Fruit fly (Drosophila melanogaster) whole organism, embryonic: ENCODE measurements around the gene Gart.

Experiments
- Abd-B ChIP-seq: fragments of 200-800 bp; sonication (Bioruptor generic); optimal IDR thresholded peaks from 2 replicates; lab custom pipeline; 2018; ENCODE audit warnings: missing biosample characterization, mild to moderate bottlenecking, missing genetic modification characterization, moderate library complexity
- CG11560 ChIP-seq: fragments of 200-800 bp; sonication (Bioruptor generic); IDR thresholded peaks from 3 replicates; pipeline ENCODE4 v1.3.6; 2022; ENCODE audit warnings: missing biosample characterization, missing genetic modification characterization
- CG11695 ChIP-seq: fragments of 200-800 bp; sonication (Bioruptor generic); IDR thresholded peaks from 3 replicates; pipeline ENCODE4 v1.3.6; 2022; ENCODE audit warnings: missing biosample characterization, missing genetic modification characterization
- CG12071 ChIP-seq: fragments of 200-800 bp; sonication (Bioruptor generic); optimal IDR thresholded peaks from 3 replicates; lab custom pipeline; 2018; ENCODE audit warnings: missing biosample characterization, mild to moderate bottlenecking, missing genetic modification characterization
- CG14860 ChIP-seq: fragments of 200-800 bp; sonication (Bioruptor generic); IDR thresholded peaks from 3 replicates; pipeline ENCODE4 v1.3.6; 2022; ENCODE audit warnings: missing biosample characterization, missing genetic modification characterization; ENCODE audit not compliant: partially characterized antibody
- CG17829 ChIP-seq: fragments of 200-800 bp; optimal IDR thresholded peaks from 2 replicates; lab custom pipeline; 2019; ENCODE audit warnings: missing biosample characterization, mild to moderate bottlenecking, missing genetic modification characterization, moderate library complexity
- CG18619 ChIP-seq: fragments of 200-800 bp; sonication (Bioruptor generic); optimal IDR thresholded peaks from 3 replicates; lab custom pipeline; 2017; ENCODE audit warnings: missing biosample characterization, mild to moderate bottlenecking, missing genetic modification characterization
- CG2116 ChIP-seq: fragments of 200-800 bp; sonication (Bioruptor generic); optimal IDR thresholded peaks from 3 replicates; lab custom pipeline; 2018; ENCODE audit warnings: missing biosample characterization, mild to moderate bottlenecking, missing genetic modification characterization
- CG2129 ChIP-seq: fragments of 200-800 bp; sonication (Bioruptor generic); IDR thresholded peaks from 2 replicates; pipeline ENCODE4 v1.3.6; 2022; ENCODE audit warnings: missing biosample characterization, missing genetic modification characterization; ENCODE audit not compliant: partially characterized antibody
- CG2678 ChIP-seq: fragments of 200-800 bp; sonication (Bioruptor generic); optimal IDR thresholded peaks from 3 replicates; lab custom pipeline; 2019; ENCODE audit warnings: missing biosample characterization, mild to moderate bottlenecking, missing genetic modification characterization, moderate library complexity
- CG30431 ChIP-seq: fragments of 200-800 bp; sonication (Bioruptor generic); optimal IDR thresholded peaks from 2 replicates; lab custom pipeline; 2017; ENCODE audit warnings: missing biosample characterization, missing genetic modification characterization
- CG32532 ChIP-seq: fragments of 200-800 bp; sonication (Bioruptor generic); IDR thresholded peaks from 2 replicates; pipeline ENCODE4 v1.3.6; 2022; ENCODE audit warnings: missing biosample characterization, missing genetic modification characterization
- CG3407 ChIP-seq: fragments of 200-800 bp; sonication (Bioruptor generic); optimal IDR thresholded peaks from 2 replicates; lab custom pipeline; 2018; ENCODE audit warnings: missing biosample characterization, mild to moderate bottlenecking, missing genetic modification characterization
- CG4424 ChIP-seq: fragments of 200-800 bp; sonication (Bioruptor generic); optimal IDR thresholded peaks from 3 replicates; lab custom pipeline; 2016; ENCODE audit warnings: missing biosample characterization, missing genetic modification characterization
- CG7928 ChIP-seq: fragments of 200-800 bp; sonication (Bioruptor generic); optimal IDR thresholded peaks from 2 replicates; lab custom pipeline; 2017; ENCODE audit warnings: missing biosample characterization, mild to moderate bottlenecking, missing genetic modification characterization
- CG8765 ChIP-seq: fragments of 200-800 bp; sonication (Bioruptor generic); IDR thresholded peaks from 2 replicates; pipeline ENCODE4 v1.3.6; 2022; ENCODE audit warnings: missing biosample characterization, missing genetic modification characterization
- CG8924 ChIP-seq: fragments of 200-800 bp; optimal IDR thresholded peaks from 3 replicates; lab custom pipeline; 2019; ENCODE audit warnings: missing biosample characterization, mild to moderate bottlenecking, missing genetic modification characterization, moderate library complexity
- CG9797 ChIP-seq: fragments of 200-800 bp; sonication (Bioruptor generic); optimal IDR thresholded peaks from 3 replicates; lab custom pipeline; 2018; ENCODE audit warnings: missing biosample characterization, mild to moderate bottlenecking, missing genetic modification characterization
- CG9817 ChIP-seq: fragments of 200-800 bp; sonication (Bioruptor generic); optimal IDR thresholded peaks from 2 replicates; lab custom pipeline; 2018; ENCODE audit warnings: missing biosample characterization, mild to moderate bottlenecking, missing genetic modification characterization, moderate library complexity
- CTCF ChIP-seq: fragments of 200-800 bp; sonication (Bioruptor generic); optimal IDR thresholded peaks from 2 replicates; lab custom pipeline; 2017; ENCODE audit warnings: missing biosample characterization, mild to moderate bottlenecking, missing genetic modification characterization, moderate library complexity
- Camta ChIP-seq: fragments of 200-800 bp; sonication (Bioruptor generic); optimal IDR thresholded peaks from 2 replicates; lab custom pipeline; 2016; ENCODE audit warnings: missing biosample characterization, missing genetic modification characterization
- Dp ChIP-seq: fragments of 200-800 bp; sonication (Bioruptor generic); optimal IDR thresholded peaks from 2 replicates; lab custom pipeline; 2018; ENCODE audit warnings: missing biosample characterization, mild to moderate bottlenecking, missing genetic modification characterization, moderate library complexity
- E2f1 ChIP-seq: fragments of 200-800 bp; sonication (Bioruptor generic); IDR thresholded peaks from 2 replicates; pipeline ENCODE4 v1.3.6; 2022; ENCODE audit warnings: missing biosample characterization, missing genetic modification characterization
- HmgD ChIP-seq: fragments of 200-800 bp; sonication (Bioruptor generic); optimal IDR thresholded peaks from 3 replicates; lab custom pipeline; 2016; ENCODE audit warnings: missing biosample characterization, missing genetic modification characterization
- Hr51 ChIP-seq, 2 experiments: fragments of 200-800 bp; sonication (Bioruptor generic); optimal IDR thresholded peaks; 2 replicates in 1 of 2; 3 replicates in 1 of 2; lab custom pipeline; 2016 to 2018; ENCODE audit warnings: missing biosample characterization in 2 of 2, missing genetic modification characterization in 2 of 2, mild to moderate bottlenecking in 1 of 2, moderate library complexity in 1 of 2
- MESR4 ChIP-seq: fragments of 200-800 bp; sonication (Bioruptor generic); optimal IDR thresholded peaks from 2 replicates; lab custom pipeline; 2018; ENCODE audit warnings: missing biosample characterization, mild to moderate bottlenecking, missing genetic modification characterization, moderate library complexity
- Mrtf ChIP-seq: fragments of 200-800 bp; sonication (Bioruptor generic); IDR thresholded peaks from 3 replicates; pipeline ENCODE4 v1.3.6; 2022; ENCODE audit warnings: missing biosample characterization, missing genetic modification characterization
- Rfx ChIP-seq: fragments of 200-800 bp; sonication (Bioruptor generic); IDR thresholded peaks from 2 replicates; pipeline ENCODE4 v1.3.6; 2022; ENCODE audit warnings: missing biosample characterization, missing genetic modification characterization
- Side ChIP-seq: fragments of 200-800 bp; sonication (Bioruptor generic); optimal IDR thresholded peaks from 2 replicates; lab custom pipeline; 2016; ENCODE audit warnings: missing biosample characterization, missing genetic modification characterization
- Sox102F ChIP-seq: fragments of 200-800 bp; sonication (Bioruptor generic); optimal IDR thresholded peaks from 2 replicates; lab custom pipeline; 2018; ENCODE audit warnings: missing biosample characterization, mild to moderate bottlenecking, missing genetic modification characterization, moderate library complexity
- TFAM ChIP-seq: fragments of 200-800 bp; sonication (Bioruptor generic); optimal IDR thresholded peaks from 2 replicates; lab custom pipeline; 2017; ENCODE audit warnings: missing biosample characterization, missing genetic modification characterization, inconsistent platforms
- ara ChIP-seq: fragments of 200-800 bp; sonication (Bioruptor generic); IDR thresholded peaks from 2 replicates; pipeline ENCODE4 v1.3.6; 2022; ENCODE audit warnings: missing biosample characterization, missing genetic modification characterization
- ci ChIP-seq: fragments of 200-800 bp; sonication (Bioruptor generic); IDR thresholded peaks from 3 replicates; pipeline ENCODE4 v1.3.6; 2022; ENCODE audit warnings: missing biosample characterization, missing genetic modification characterization
- croc ChIP-seq: fragments of 200-800 bp; sonication (Bioruptor generic); conservative IDR thresholded peaks from 3 replicates; pipeline ENCODE4 v1.3.6; 2022; ENCODE audit warnings: missing biosample characterization, missing genetic modification characterization
- dmrt11E ChIP-seq: fragments of 200-800 bp; sonication (Bioruptor generic); optimal IDR thresholded peaks from 3 replicates; lab custom pipeline; 2018; ENCODE audit warnings: missing biosample characterization, mild to moderate bottlenecking, missing genetic modification characterization, moderate library complexity
- dysf ChIP-seq: fragments of 200-800 bp; sonication (Bioruptor generic); IDR thresholded peaks from 3 replicates; pipeline ENCODE4 v1.3.6; 2022; ENCODE audit warnings: missing biosample characterization, missing genetic modification characterization
- gt ChIP-seq: fragments of 200-800 bp; sonication (Bioruptor generic); IDR thresholded peaks from 2 replicates; pipeline ENCODE4 v1.3.6; 2022; ENCODE audit warnings: missing biosample characterization, missing genetic modification characterization
- hbn ChIP-seq: fragments of 200-800 bp; sonication (Bioruptor generic); IDR thresholded peaks from 2 replicates; pipeline ENCODE4 v1.3.6; 2022; ENCODE audit warnings: missing biosample characterization, missing genetic modification characterization; ENCODE audit not compliant: partially characterized antibody
- ind ChIP-seq: fragments of 200-800 bp; sonication (Bioruptor generic); optimal IDR thresholded peaks from 3 replicates; lab custom pipeline; 2016; ENCODE audit warnings: missing biosample characterization, missing genetic modification characterization
- lov ChIP-seq, 2 experiments: fragments of 200-800 bp in 1 of 2; fragments of >200 bp in 1 of 2; sonication (Bioruptor generic) in 1 of 2; IDR thresholded peaks in 1 of 2; optimal IDR thresholded peaks in 1 of 2; 2 replicates in 1 of 2; 3 replicates in 1 of 2; pipeline versions ENCODE4 v1.3.6 to Lab custom; 2017 to 2022; ENCODE audit warnings: missing biosample characterization in 1 of 2, missing genetic modification characterization in 1 of 2
- luna ChIP-seq: fragments of 200-800 bp; sonication (Bioruptor generic); optimal IDR thresholded peaks from 2 replicates; lab custom pipeline; 2016; ENCODE audit warnings: missing biosample characterization, missing genetic modification characterization
- pum ChIP-seq: fragments of 200-800 bp; sonication (Bioruptor generic); optimal IDR thresholded peaks from 2 replicates; lab custom pipeline; 2016; ENCODE audit warnings: missing biosample characterization, missing genetic modification characterization
- rib ChIP-seq: fragments of 200-800 bp; sonication (Bioruptor generic); IDR thresholded peaks from 2 replicates; pipeline ENCODE4 v1.3.6; 2022; ENCODE audit warnings: missing biosample characterization, missing genetic modification characterization
- sisA ChIP-seq: fragments of 200-800 bp; sonication (Bioruptor generic); IDR thresholded peaks from 2 replicates; pipeline ENCODE4 v1.3.6; 2022; ENCODE audit warnings: missing biosample characterization, missing genetic modification characterization
- sqz ChIP-seq: fragments of 200-800 bp; sonication (Bioruptor generic); optimal IDR thresholded peaks from 3 replicates; lab custom pipeline; 2018; ENCODE audit warnings: missing biosample characterization, mild to moderate bottlenecking, missing genetic modification characterization
- tap ChIP-seq: fragments of 200-800 bp; optimal IDR thresholded peaks from 3 replicates; lab custom pipeline; 2019; ENCODE audit warnings: missing biosample characterization, mild to moderate bottlenecking, missing genetic modification characterization, moderate library complexity
- tin ChIP-seq: fragments of 200-800 bp; sonication (Bioruptor generic); optimal IDR thresholded peaks from 3 replicates; lab custom pipeline; 2016; ENCODE audit warnings: missing biosample characterization, missing genetic modification characterization
- toy ChIP-seq: fragments of 200-800 bp; sonication (Bioruptor generic); IDR thresholded peaks from 2 replicates; pipeline ENCODE4 v1.3.6; 2022; ENCODE audit warnings: missing biosample characterization, missing genetic modification characterization
- trem ChIP-seq: fragments of 200-800 bp; optimal IDR thresholded peaks from 3 replicates; lab custom pipeline; 2019; ENCODE audit warnings: missing biosample characterization, mild to moderate bottlenecking, missing genetic modification characterization, moderate library complexity
- zfh1 ChIP-seq: fragments of 200-800 bp; sonication (Bioruptor generic); IDR thresholded peaks from 3 replicates; pipeline ENCODE4 v1.3.6; 2022; ENCODE audit warnings: missing biosample characterization, missing genetic modification characterization

Gart gene

DNA sequence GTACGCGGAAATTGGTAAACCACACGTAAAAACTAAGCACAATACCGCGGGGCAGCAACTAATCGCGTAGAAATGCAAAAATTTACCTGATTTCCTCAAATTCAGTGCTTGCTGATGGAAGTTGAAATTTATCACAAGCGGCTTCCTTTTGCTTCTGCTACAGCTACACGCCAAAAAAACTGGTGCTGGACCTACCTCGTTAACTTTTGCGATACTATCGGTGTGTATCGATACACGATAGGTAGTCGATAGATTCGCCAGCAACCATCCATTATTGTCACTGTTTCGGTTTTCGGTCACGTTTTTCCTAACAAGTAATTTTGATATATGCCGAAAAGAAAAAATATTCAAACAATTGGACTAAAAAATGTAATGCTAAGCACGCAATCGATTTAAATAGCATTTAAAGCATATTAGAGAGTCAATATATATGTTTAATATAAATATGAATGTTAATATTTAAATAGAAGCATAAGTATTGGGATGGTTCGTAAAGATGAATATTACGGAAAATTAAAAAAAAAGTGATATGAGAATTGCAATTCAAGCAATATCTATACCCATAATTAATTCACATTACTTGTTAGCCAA is 56.2 kb downstream of the Gart start, which contains the start of gene Sumo (continued):
- TF ChIP-seq ind (no peak), HmgD (GFP tag; lab: Kevin White, UChicago) (no peak), luna (GFP tag; lab: Kevin White, UChicago) (no peak), CG2116 (peak; percentile 94), CG7928 (GFP tag; lab: Kevin White, UChicago) (no peak), Side (GFP tag; lab: Kevin White, UChicago) (no peak), trem (tag; lab: Kevin White, UChicago) (peak; percentile 66), TFAM (GFP tag; lab: Kevin White, UChicago) (no peak), sqz (peak; percentile 69), CG11560 (tag; lab: Robert Waterston, UW) (peak; percentile 16; the same call in 1 of the 3 replicates), CTCF (GFP tag; lab: Kevin White, UChicago) (no peak), CG2129 (GFP tag; lab: Robert Waterston, UW) (peak; percentile 93), CG11695 (GFP tag; lab: Robert Waterston, UW) (0 out of 3 replicates have a peak, but pooled peaks have one; percentile 21), Sox102F (peak; percentile 15), Mrtf (GFP tag; lab: Robert Waterston, UW) (no peak), E2f1 (GFP tag; lab: Robert Waterston, UW) (0 out of 2 replicates have a peak, but pooled peaks have one; percentile 13), CG32532 (GFP tag; lab: Robert Waterston, UW) (peak; percentile 49), CG18619 (GFP tag; lab: Kevin White, UChicago) (peak; percentile 15), dmrt11E (tag; lab: Kevin White, UChicago) (peak; percentile 4), tap (tag; lab: Kevin White, UChicago) (no peak), Rfx (GFP tag; lab: Robert Waterston, UW) (peak; percentile 76), toy (GFP tag; lab: Robert Waterston, UW) (no peak), Hr51 (GFP tag; optimal IDR thresholded peaks at IDR 0.05; lab: Kevin White, UChicago) (no peak), CG14860 (GFP tag; lab: Robert Waterston, UW) (peak; percentile 99), CG4424 (GFP tag; lab: Kevin White, UChicago) (peak; percentile 20), pum (GFP tag; lab: Kevin White, UChicago) (no peak), CG30431 (GFP tag; lab: Kevin White, UChicago) (no peak), ci (GFP tag; lab: Robert Waterston, UW) (peak; percentile 67), zfh1 (0 out of 3 replicates have a peak, but pooled peaks have one; percentile 26), ara (GFP tag; lab: Robert Waterston, UW) (no peak), MESR4 (peak; percentile 81), croc (GFP tag; lab: Robert Waterston, UW) (no peak), rib (GFP tag; lab: Robert Waterston, UW) (no peak), CG3407 (no peak), dysf (GFP tag; lab: Robert Waterston, UW) (0 out of 3 replicates have a peak, but pooled peaks have one; percentile 7), lov (optimal IDR thresholded peaks at IDR 0.05; lab: Kevin White, UChicago) (no peak), lov (GFP tag; IDR thresholded peaks at IDR 0.05; lab: Robert Waterston, UW) (0 out of 3 replicates have a peak, but pooled peaks have one; percentile 38), CG8924 (tag; lab: Kevin White, UChicago) (no peak), Abd-B (GFP tag; lab: Kevin White, UChicago) (peak; percentile 73), CG8765 (GFP tag; lab: Robert Waterston, UW) (peak; percentile 25; the same call in 1 of the 2 replicates), Dp (GFP tag; lab: Kevin White, UChicago) (peak; percentile 15), CG2678 (peak; percentile 33), CG9797 (GFP tag; lab: Kevin White, UChicago) (peak; percentile 43), gt (no peak), tin (GFP tag; lab: Kevin White, UChicago) (no peak), sisA (GFP tag; lab: Robert Waterston, UW) (0 out of 2 replicates have a peak, but pooled peaks have one; percentile 3), CG17829 (tag; lab: Kevin White, UChicago) (peak; percentile 32), CG12071 (GFP tag; lab: Kevin White, UChicago) (no peak), hbn (peak; percentile 96), Camta (GFP tag; lab: Kevin White, UChicago) (no peak), CG9817 (peak; percentile 27)
